Fruit fly (Drosophila melanogaster) whole organism: ENCODE measurements around the gene CG42404.

Experiments used
- CG8478 ChIP-seq: fragments of >200 bp; optimal IDR thresholded peaks from 2 replicates; lab custom pipeline; 2018; ENCODE audit warnings: inconsistent platforms
- Dll ChIP-seq: fragments of >200 bp; optimal IDR thresholded peaks from 2 replicates; lab custom pipeline; 2017
- EcR ChIP-seq, 2 experiments: fragments of >200 bp; optimal IDR thresholded peaks; 2 replicates each; lab custom pipeline; 2017; ENCODE audit warnings: missing biosample characterization in 2 of 2, missing genetic modification characterization in 2 of 2, missing genetic modification reagents in 2 of 2
- pan ChIP-seq: fragments of >200 bp; optimal IDR thresholded peaks from 2 replicates; lab custom pipeline; 2017
- psq ChIP-seq: fragments of >200 bp; optimal IDR thresholded peaks from 2 replicates; lab custom pipeline; 2017
- usp ChIP-seq: fragments of >200 bp; optimal IDR thresholded peaks from 2 replicates; lab custom pipeline; 2017; ENCODE audit warnings: missing biosample characterization, missing genetic modification characterization, mixed read lengths

The CG42404 gene

dm6 chr3R:15231635-15232138 is 18.2 kb upstream of the CG42404 start:
- TF ChIP-seq CG8478 (no peak), Dll (lab: Kevin White, UChicago) (no peak), psq (no peak), usp (GFP tag; lab: Kevin White, UChicago) (no peak), EcR (GFP tag; optimal IDR thresholded peaks at IDR 0.05; lab: Kevin White, UChicago) (no peak), pan (lab: Kevin White, UChicago) (no peak)

DNA sequence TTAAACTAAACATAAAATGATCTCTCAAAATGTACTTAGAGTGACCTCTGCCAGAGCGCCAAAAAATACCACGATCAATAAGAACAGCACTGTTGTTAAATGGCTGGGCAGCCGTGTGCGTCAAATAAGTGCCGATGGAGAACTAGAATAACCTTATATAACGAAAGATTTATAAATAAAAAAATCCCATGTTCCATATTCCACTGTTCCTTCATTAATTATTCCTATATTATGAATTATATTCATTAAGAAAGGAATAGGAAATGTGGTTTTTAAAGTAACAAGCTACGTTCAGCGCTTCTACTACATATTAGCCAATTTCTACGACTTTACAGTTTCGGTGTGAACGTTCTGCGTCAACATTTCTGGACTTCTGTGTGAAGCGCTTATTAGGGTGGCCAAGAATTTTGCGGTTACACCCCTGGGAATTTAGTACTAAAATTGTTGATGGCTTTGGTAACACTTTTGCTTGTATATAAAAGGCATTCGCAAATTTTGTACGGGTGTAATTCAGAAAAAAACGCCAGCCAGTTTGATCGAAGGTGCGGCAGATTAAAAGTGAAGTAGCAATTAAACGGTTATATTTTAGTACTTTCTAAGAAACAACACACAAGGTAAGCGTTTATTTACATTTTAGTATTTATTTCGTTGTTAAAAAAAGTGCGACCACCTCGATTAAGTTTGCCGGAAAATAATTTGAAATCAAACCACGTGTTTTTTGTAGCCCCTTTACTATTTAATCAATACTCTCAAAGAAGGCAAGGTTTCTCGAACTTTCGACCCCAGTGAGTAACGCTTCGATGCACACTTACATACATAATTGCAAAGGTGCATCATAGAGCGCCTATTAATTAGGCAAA is 7.5 kb upstream of the CG42404 start, which contains the start of the genes tefu and Hsc70-4:
Gene tefu (minus strand): TSS at position 51 of the 860 bp plus-strand sequence.
Gene Hsc70-4 (plus strand): TSS at position 502 of the 860 bp plus-strand sequence.
- TF ChIP-seq EcR (GFP tag; optimal IDR thresholded peaks at IDR 0.05; lab: Kevin White, UChicago): no peak
- TF ChIP-seq Dll (lab: Kevin White, UChicago): no peak
- TF ChIP-seq usp (GFP tag; lab: Kevin White, UChicago): no peak
- TF ChIP-seq CG8478: no peak
- TF ChIP-seq pan (lab: Kevin White, UChicago): no peak
- TF ChIP-seq psq: no peak

- TF ChIP-seq EcR (GFP tag; optimal IDR thresholded peaks at IDR 0.05; lab: Kevin White, UChicago): no peak
- no peak for TF ChIP-seq psq
- no peak for TF ChIP-seq usp (GFP tag; lab: Kevin White, UChicago)
- no peak for TF ChIP-seq CG8478
- no peak for TF ChIP-seq Dll (lab: Kevin White, UChicago)
- TF ChIP-seq pan (lab: Kevin White, UChicago): no peak
These were observed 6.9 kb upstream of the CG42404 start for dm6 chr3R:15243046-15243356.

DNA sequence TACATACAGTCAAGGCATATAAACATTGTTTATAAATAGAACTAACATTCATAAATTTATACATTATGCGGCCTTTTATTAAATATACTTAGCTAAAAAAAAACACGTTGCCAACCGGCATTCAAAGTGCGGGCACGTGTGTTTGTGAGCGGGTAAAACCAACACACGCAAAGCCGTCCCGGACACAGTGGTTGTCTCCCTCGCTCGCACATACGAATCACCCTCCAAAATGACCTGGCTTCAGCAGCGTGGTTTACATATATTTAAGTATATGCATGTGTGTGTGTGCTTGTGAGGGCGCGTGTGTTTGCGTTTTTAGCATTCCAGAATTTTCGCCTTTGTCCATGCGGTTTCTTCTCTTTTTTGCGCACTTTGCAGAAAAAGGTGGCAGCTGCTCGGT is 6.4 kb upstream of the CG42404 start:
- TF ChIP-seq pan (lab: Kevin White, UChicago) (no peak), EcR (GFP tag; optimal IDR thresholded peaks at IDR 0.05; lab: Kevin White, UChicago) (no peak), Dll (lab: Kevin White, UChicago) (no peak), usp (GFP tag; lab: Kevin White, UChicago) (no peak), psq (no peak), CG8478 (peak; percentile 65)

DNA sequence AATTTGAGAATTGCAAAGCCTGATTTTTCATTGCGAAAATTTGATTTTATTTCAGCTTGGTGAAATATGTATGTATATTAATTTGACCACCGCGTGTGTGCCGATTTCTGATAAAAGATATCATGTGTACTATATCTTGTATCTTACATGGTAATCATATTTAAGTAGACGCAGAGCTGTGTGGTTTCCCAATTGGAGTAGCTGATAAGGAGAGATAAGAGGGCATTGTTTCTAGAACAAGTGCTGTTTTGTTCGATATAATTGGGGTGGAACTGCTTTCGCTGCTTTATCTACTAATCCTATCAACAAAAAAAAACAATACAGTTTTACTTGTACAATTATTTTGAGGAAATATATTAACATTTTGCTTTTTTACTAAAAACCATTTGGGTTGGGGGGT is 3.3 kb upstream of the CG42404 start:
- TF ChIP-seq EcR (GFP tag; optimal IDR thresholded peaks at IDR 0.05; lab: Kevin White, UChicago): no peak
- no peak for TF ChIP-seq Dll (lab: Kevin White, UChicago)
- no peak for TF ChIP-seq psq
- TF ChIP-seq pan (lab: Kevin White, UChicago): no peak

- TF ChIP-seq CG8478 (no peak), Dll (lab: Kevin White, UChicago) (no peak), usp (GFP tag; lab: Kevin White, UChicago) (no peak), pan (lab: Kevin White, UChicago) (no peak), EcR (GFP tag; optimal IDR thresholded peaks at IDR 0.05; lab: Kevin White, UChicago) (no peak), psq (no peak)
These were observed 857 bp upstream of the CG42404 start, which contains the start of gene Amt for dm6 chr3R:15249037-15249436. TSS of gene Amt (minus strand) at chr3R:15249137.

- TF ChIP-seq Dll (lab: Kevin White, UChicago) (no peak), CG8478 (no peak), EcR (GFP tag; optimal IDR thresholded peaks at IDR 0.05; lab: Kevin White, UChicago) (no peak), usp (GFP tag; lab: Kevin White, UChicago) (no peak), psq (no peak), pan (lab: Kevin White, UChicago) (no peak)
These were observed 560 bp downstream of the CG42404 start for dm6 chr3R:15250454-15250853.

DNA sequence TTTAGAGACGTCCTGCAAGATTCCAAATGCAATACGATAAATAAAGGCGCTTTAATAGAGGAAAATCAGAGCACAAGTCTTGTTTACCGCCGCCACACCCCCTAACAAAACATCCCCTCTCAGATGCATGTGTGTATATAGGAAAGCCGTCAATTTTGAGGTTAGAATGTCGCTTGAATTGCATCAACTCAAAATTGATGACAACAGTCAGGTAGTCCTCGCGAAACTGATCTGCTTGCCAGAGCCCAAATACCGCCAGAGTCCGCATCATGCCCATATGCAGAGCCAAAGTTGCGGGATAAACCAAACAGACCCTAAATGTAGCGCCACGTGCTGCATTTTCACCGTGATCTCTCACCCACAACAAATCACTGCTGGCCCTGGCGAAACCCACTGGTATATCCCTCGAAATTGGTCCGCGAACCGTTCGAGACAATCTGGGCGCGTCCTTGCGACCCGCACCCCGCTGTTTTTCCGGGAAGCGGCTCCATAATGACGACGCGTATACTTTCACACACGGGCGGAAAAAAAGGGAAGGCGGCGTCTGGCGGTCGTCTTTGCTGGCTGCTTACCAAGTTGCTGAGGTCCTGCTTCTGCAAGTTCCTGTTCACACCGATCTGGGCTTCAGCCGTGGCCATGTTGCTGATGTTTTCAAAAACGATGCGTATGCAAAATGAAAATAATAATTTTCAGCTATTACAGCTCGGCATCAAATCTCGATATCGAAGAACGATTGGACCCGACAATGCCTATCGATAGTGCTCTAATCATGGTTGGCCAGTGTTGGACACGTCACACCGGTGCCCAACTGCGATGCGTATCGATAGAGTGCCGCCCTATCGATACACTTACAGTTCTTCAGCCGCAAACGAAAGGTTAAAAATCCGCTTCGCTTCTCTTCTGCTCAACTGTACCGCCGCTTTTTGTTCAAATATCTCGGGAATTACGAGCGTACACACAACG is 13.1 kb downstream of the CG42404 start, which contains the start of the genes eIF2gamma and Set:
Gene eIF2gamma (minus strand): TSS at position 749 of the 963 bp plus-strand sequence.
Gene Set (plus strand): TSS at position 843 of the 963 bp plus-strand sequence.
- TF ChIP-seq Dll (lab: Kevin White, UChicago) (no peak), CG8478 (no peak), psq (no peak), pan (lab: Kevin White, UChicago) (no peak), usp (GFP tag; lab: Kevin White, UChicago) (no peak), EcR (GFP tag; optimal IDR thresholded peaks at IDR 0.05; lab: Kevin White, UChicago) (no peak)

DNA sequence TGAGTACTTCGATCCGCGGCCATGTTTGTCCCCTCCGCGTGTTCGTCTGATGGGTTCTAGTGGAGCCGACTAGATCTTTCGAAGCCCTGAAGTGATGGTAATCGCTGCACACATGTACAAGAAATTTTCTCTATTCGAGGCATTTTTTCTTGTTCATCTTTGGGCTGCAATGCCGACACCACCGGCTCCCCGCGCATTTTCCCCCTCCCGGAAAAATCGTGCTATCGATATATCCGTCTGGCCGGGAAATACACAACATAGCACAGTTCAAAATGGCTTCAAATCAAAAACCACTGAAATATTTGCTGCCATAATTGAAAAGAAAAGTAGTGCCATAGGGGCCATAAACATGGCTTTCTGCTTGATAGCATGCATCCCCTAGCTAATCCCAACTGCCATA is 14.1 kb downstream of the CG42404 start:
- TF ChIP-seq Dll (lab: Kevin White, UChicago) (no peak), usp (GFP tag; lab: Kevin White, UChicago) (no peak), EcR (GFP tag; optimal IDR thresholded peaks at IDR 0.05; lab: Kevin White, UChicago) (no peak), pan (lab: Kevin White, UChicago) (no peak), CG8478 (no peak), psq (no peak)

DNA sequence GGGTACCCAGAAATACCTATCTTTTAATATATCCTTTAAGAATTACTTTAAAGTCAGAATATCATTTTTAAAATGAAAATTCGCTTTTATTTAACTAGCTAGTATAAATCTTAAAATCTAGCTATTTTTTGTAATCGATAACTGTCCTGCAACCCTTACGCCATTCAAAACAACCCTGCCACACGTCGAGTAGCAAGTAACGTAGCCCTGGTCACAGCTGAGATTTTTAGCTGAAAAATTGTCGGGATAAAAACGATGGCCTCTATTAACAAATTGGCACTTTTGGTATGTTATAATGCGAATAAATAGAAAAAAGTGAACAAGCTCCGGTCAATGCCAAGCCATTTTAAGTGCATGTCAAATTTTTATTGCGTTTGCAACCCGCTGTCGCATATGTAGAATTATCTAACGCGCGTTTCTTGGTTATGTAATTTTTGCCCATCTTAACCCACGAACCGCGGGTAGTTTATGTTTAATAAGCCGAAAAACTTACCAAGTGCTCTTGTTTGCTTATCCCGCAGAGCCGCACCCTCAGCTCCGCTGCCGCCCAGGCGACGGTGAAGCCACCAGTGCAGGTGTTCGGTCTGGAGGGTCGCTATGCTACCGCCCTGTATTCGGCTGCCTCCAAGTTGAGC is 15.6 kb downstream of the CG42404 start, which contains the start of gene ATPsynO:
Gene ATPsynO (plus strand): TSS at position 186 of the 635 bp plus-strand sequence.
- no peak for TF ChIP-seq pan (lab: Kevin White, UChicago)
- no peak for TF ChIP-seq Dll (lab: Kevin White, UChicago)
- TF ChIP-seq CG8478: no peak
- no peak for TF ChIP-seq usp (GFP tag; lab: Kevin White, UChicago)
- TF ChIP-seq psq: no peak
- no peak for TF ChIP-seq EcR (GFP tag; optimal IDR thresholded peaks at IDR 0.05; lab: Kevin White, UChicago)
